Worm (Caenorhabditis elegans): ENCODE data around the gene ugt-33.

ugt-33 gene

DNA sequence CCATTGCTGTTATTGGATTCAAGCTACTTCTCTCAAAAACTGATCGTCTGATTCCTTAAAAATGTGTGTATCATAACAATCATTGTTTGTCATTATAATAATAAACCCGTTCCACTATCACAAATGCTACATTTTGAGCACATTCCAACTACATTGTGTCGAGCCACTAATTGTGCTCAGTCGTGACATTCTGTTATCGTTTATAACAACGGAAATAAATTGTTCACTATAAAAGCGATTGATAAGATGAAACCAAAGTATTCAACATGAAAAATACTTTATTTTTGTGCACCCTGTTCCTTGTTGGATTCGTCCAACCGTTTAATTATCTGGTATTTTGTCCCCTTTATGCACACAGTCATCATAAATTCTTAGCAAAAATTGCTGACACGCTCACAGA is at the start of gene ugt-33:
TSS of gene ugt-33 (plus strand) at position 260 of the 400 bp plus-strand sequence.
- TF ChIP-seq aly-1 (tag; optimal IDR thresholded peaks at IDR 0.05) (no peak), tbx-37 (GFP tag; conservative IDR thresholded peaks at IDR 0.05) (no peak), ceh-36 (tag; optimal IDR thresholded peaks at IDR 0.05) (no peak), sea-1 (GFP tag; conservative IDR thresholded peaks at IDR 0.05) (no peak), hnd-1 (tag; optimal IDR thresholded peaks at IDR 0.05) (no peak), scrt-1 (GFP tag; IDR thresholded peaks at IDR 0.05) (no peak), B0310.2 (tag; optimal IDR thresholded peaks at IDR 0.05) (no peak), F13C5.2 (tag; optimal IDR thresholded peaks at IDR 0.05) (no peak), ceh-13 (GFP tag; optimal IDR thresholded peaks at IDR 0.05) (no peak), pes-1 (GFP tag; IDR thresholded peaks at IDR 0.05) (no peak), flt-1 (GFP tag; IDR thresholded peaks at IDR 0.05) (no peak)

DNA sequence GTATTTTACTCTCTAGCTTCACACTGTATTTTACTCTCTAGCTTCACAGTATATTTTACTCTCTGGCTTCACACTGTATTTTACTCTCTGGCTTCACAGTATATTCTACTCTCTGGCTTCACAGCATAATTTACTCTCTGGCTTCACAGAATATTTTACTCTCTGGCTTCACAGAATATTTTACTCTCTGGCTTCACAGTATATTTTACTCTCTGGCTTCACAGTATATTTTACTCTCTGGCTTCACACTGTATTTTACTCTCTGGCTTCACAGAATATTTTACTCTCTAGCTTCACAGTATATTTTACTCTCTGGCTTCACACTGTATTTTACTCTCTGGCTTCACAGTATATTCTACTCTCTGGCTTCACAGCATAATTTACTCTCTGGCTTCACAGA is 43.3 kb upstream of the ugt-33 start:
- TF ChIP-seq tbx-37 (GFP tag; conservative IDR thresholded peaks at IDR 0.05) = peak; percentile 40

DNA sequence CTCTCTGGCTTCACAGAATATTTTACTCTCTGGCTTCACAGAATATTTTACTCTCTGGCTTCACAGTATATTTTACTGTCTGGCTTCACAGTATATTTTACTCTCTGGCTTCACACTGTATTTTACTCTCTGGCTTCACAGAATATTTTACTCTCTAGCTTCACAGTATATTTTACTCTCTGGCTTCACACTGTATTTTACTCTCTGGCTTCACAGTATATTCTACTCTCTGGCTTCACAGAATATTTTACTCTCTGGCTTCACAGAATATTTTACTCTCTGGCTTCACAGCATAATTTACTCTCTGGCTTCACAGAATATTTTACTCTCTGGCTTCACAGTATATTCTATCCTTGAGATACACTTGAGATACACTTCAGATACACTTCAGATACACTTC is 42.9 kb upstream of the ugt-33 start:
- 0 out of 2 replicates have a peak, but pooled peaks have one; percentile 44 for TF ChIP-seq sea-1 (GFP tag; conservative IDR thresholded peaks at IDR 0.05)
- peak; percentile 77; the same call in 1 of the 2 replicates for TF ChIP-seq tbx-37 (GFP tag; conservative IDR thresholded peaks at IDR 0.05)
- peak; percentile 58; the same call in 1 of the 2 replicates for TF ChIP-seq tbx-11 (GFP tag; IDR thresholded peaks at IDR 0.05)
- peak; percentile 71 for TF ChIP-seq flt-1 (GFP tag; IDR thresholded peaks at IDR 0.05)

DNA sequence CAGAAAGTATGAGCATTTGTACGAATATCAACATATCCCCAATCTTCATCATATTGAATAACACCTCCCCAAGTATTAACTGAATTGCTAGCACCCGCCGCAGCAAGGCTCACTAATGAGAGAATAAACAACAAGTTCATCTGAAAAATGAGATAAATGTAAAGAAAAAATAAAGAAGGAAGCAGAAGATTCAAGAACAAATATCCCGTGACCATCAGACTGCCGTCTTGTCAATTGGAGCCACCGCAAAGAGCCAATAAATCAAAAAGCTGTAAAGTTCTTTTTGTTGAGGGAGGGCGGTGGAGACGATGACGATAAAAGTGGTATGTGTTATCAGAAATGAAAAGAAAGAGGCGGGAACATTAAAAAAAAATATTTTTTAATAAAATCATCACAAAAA is 39.7 kb upstream of the ugt-33 start, which contains the start of gene Y32F6A.5:
TSS of gene Y32F6A.5 (minus strand) at position 140 of the 400 bp plus-strand sequence.
- no peak for TF ChIP-seq sea-1 (GFP tag; conservative IDR thresholded peaks at IDR 0.05)
- no peak for TF ChIP-seq flt-1 (GFP tag; IDR thresholded peaks at IDR 0.05)
- no peak for TF ChIP-seq pes-1 (GFP tag; IDR thresholded peaks at IDR 0.05)
- TF ChIP-seq aly-1 (tag; optimal IDR thresholded peaks at IDR 0.05) = no peak
- TF ChIP-seq B0310.2 (tag; optimal IDR thresholded peaks at IDR 0.05) = no peak
- TF ChIP-seq tra-4 (tag; optimal IDR thresholded peaks at IDR 0.05) = no peak
- no peak for TF ChIP-seq hnd-1 (tag; optimal IDR thresholded peaks at IDR 0.05)
- no peak for TF ChIP-seq ets-7 (tag; optimal IDR thresholded peaks at IDR 0.05)
- TF ChIP-seq tbx-11 (GFP tag; IDR thresholded peaks at IDR 0.05) = no peak
- no peak for TF ChIP-seq F13C5.2 (tag; optimal IDR thresholded peaks at IDR 0.05)
- no peak for TF ChIP-seq tbx-37 (GFP tag; conservative IDR thresholded peaks at IDR 0.05)
- no peak for TF ChIP-seq ceh-36 (tag; optimal IDR thresholded peaks at IDR 0.05)
- no peak for TF ChIP-seq hmbx-1 (tag; optimal IDR thresholded peaks at IDR 0.05)
- TF ChIP-seq ceh-13 (GFP tag; optimal IDR thresholded peaks at IDR 0.05) = no peak
- TF ChIP-seq ama-1 (optimal IDR thresholded peaks at IDR 0.05) = no peak
- no peak for TF ChIP-seq scrt-1 (GFP tag; IDR thresholded peaks at IDR 0.05)
- TF ChIP-seq hmg-4 (GFP tag; optimal IDR thresholded peaks at IDR 0.05) = no peak

DNA sequence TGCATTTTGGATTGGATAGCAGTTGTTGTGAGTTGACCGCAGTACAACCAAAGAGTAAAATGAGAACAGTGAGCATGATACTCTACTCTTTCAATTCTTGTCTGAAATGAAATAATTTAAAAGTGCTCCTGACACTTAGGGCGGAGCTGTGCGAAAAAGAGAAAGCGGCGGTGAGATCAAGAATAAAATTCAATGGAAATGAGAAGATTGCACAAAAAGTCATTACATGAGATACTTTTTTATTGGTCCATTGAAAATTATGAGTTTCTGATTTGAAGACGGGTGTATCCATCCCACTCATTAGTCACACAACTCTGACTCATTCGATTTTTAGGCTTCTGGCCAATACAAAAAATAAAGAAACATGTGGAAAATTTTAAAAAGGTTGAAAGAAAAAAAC is 36.0 kb upstream of the ugt-33 start, which contains the start of gene F22E12.1:
TSS of gene F22E12.1 (minus strand) at position 101 of the 400 bp plus-strand sequence.
- TF ChIP-seq F13C5.2 (tag; optimal IDR thresholded peaks at IDR 0.05) (no peak), pes-1 (GFP tag; IDR thresholded peaks at IDR 0.05) (no peak)

DNA sequence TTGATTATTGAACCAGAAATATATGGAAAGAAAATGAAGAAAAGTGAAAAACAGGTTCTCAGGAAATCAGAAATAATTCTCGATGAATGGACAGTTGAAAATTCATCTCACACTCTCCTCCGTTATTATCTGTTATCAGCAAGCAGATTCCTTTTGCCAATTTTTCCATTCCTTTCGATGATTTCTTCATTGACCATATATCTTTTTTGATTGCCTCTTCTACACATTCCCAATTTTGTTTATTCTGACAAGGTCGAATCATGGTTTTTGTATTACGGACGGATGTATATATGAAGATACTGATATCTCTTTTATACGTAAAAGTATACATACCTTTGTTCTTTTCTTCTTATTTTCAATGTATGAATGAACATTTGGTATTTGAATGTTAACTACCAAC is 32.5 kb upstream of the ugt-33 start:
- no peak for TF ChIP-seq ceh-13 (GFP tag; optimal IDR thresholded peaks at IDR 0.05)
- TF ChIP-seq pes-1 (GFP tag; IDR thresholded peaks at IDR 0.05) = no peak
- no peak for TF ChIP-seq hmg-4 (GFP tag; optimal IDR thresholded peaks at IDR 0.05)
- TF ChIP-seq tbx-37 (GFP tag; conservative IDR thresholded peaks at IDR 0.05) = no peak
- TF ChIP-seq sea-1 (GFP tag; conservative IDR thresholded peaks at IDR 0.05) = no peak

DNA sequence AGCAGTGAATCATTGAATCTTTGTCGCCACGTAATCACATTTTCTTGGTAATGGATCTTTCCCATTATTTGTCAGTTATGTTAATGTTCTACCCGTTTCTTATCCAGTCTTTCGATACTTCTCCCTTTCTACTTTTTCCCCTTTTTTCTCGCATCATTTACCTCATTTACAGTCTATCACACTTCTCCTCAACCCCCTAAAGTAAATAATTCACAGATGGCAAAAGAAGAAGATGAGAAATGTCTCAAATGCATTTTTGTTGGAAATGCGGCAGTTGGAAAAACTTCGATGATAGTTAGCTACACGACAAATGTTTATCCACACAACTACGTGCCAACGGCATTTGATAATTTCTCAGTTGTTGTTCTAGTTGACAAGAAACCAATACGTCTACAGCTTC is 31.1 kb upstream of the ugt-33 start, which contains the start of gene chw-1:
TSS of gene chw-1 (plus strand) at position 217 of the 400 bp plus-strand sequence.
- TF ChIP-seq tra-4 (tag; optimal IDR thresholded peaks at IDR 0.05) = no peak
- no peak for TF ChIP-seq flt-1 (GFP tag; IDR thresholded peaks at IDR 0.05)
- TF ChIP-seq aly-1 (tag; optimal IDR thresholded peaks at IDR 0.05) = no peak
- TF ChIP-seq sea-1 (GFP tag; conservative IDR thresholded peaks at IDR 0.05) = no peak
- TF ChIP-seq ets-7 (tag; optimal IDR thresholded peaks at IDR 0.05) = no peak
- TF ChIP-seq hmg-4 (GFP tag; optimal IDR thresholded peaks at IDR 0.05) = no peak
- TF ChIP-seq tbx-11 (GFP tag; IDR thresholded peaks at IDR 0.05) = no peak
- no peak for TF ChIP-seq F13C5.2 (tag; optimal IDR thresholded peaks at IDR 0.05)
- TF ChIP-seq ceh-13 (GFP tag; optimal IDR thresholded peaks at IDR 0.05) = no peak
- no peak for TF ChIP-seq B0310.2 (tag; optimal IDR thresholded peaks at IDR 0.05)
- TF ChIP-seq hmbx-1 (tag; optimal IDR thresholded peaks at IDR 0.05) = no peak
- no peak for TF ChIP-seq hnd-1 (tag; optimal IDR thresholded peaks at IDR 0.05)
- TF ChIP-seq pes-1 (GFP tag; IDR thresholded peaks at IDR 0.05) = no peak
- no peak for TF ChIP-seq scrt-1 (GFP tag; IDR thresholded peaks at IDR 0.05)
- TF ChIP-seq ceh-36 (tag; optimal IDR thresholded peaks at IDR 0.05) = no peak

DNA sequence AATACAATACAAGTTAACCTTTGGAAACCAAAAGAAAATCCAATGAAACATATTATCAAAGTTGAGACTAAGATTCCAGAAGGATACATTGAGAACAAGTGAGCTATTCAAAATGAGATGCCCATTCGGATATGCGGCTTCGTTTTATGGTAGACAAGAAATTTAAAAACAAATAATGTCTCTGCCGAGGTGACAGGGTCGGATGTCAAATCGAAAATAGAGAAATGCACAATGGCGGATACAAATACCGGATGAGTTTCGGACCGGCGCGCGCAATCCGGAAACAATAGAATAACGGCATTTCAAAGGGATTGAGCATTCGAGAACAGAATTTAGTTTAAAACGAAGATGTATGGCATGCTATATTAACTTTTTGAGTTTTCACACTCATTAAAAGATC is 29.9 kb upstream of the ugt-33 start, which contains the start of gene F22E12.3:
TSS of gene F22E12.3 (minus strand) at position 101 of the 400 bp plus-strand sequence.
- no peak for TF ChIP-seq pes-1 (GFP tag; IDR thresholded peaks at IDR 0.05)
- TF ChIP-seq ceh-36 (tag; optimal IDR thresholded peaks at IDR 0.05) = no peak
- TF ChIP-seq hnd-1 (tag; optimal IDR thresholded peaks at IDR 0.05) = no peak
- TF ChIP-seq ets-7 (tag; optimal IDR thresholded peaks at IDR 0.05) = no peak

DNA sequence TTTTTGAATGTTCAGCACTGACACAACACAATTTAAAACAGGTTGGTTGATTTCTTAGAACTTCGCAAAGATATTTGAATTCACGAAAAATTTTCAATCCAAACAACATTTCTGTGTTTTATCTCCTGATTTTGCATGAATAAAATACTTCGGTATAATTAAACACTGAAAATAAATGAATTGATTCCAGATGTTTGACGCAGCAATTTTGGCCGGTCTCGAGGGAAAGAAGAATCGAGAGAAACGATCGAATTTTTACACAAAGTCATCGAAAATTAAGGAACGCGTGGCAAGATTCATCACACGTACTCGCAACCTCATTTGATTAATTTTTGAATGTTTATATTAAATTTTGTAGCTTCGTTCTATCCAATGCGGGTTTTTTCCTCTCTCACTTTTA is 29.0 kb upstream of the ugt-33 start:
- no peak for TF ChIP-seq sea-1 (GFP tag; conservative IDR thresholded peaks at IDR 0.05)
- no peak for TF ChIP-seq ceh-13 (GFP tag; optimal IDR thresholded peaks at IDR 0.05)
- no peak for TF ChIP-seq tbx-11 (GFP tag; IDR thresholded peaks at IDR 0.05)
- TF ChIP-seq hnd-1 (tag; optimal IDR thresholded peaks at IDR 0.05) = no peak
- TF ChIP-seq scrt-1 (GFP tag; IDR thresholded peaks at IDR 0.05) = no peak
- TF ChIP-seq tra-4 (tag; optimal IDR thresholded peaks at IDR 0.05) = no peak
- no peak for TF ChIP-seq hmg-4 (GFP tag; optimal IDR thresholded peaks at IDR 0.05)
- TF ChIP-seq tbx-37 (GFP tag; conservative IDR thresholded peaks at IDR 0.05) = no peak
- no peak for TF ChIP-seq F13C5.2 (tag; optimal IDR thresholded peaks at IDR 0.05)
- no peak for TF ChIP-seq ama-1 (optimal IDR thresholded peaks at IDR 0.05)
- TF ChIP-seq ets-7 (tag; optimal IDR thresholded peaks at IDR 0.05) = no peak
- TF ChIP-seq hmbx-1 (tag; optimal IDR thresholded peaks at IDR 0.05) = no peak
- TF ChIP-seq ceh-36 (tag; optimal IDR thresholded peaks at IDR 0.05) = no peak
- TF ChIP-seq flt-1 (GFP tag; IDR thresholded peaks at IDR 0.05) = no peak
- TF ChIP-seq pes-1 (GFP tag; IDR thresholded peaks at IDR 0.05) = no peak
- no peak for TF ChIP-seq aly-1 (tag; optimal IDR thresholded peaks at IDR 0.05)
- TF ChIP-seq B0310.2 (tag; optimal IDR thresholded peaks at IDR 0.05) = no peak

Measured in whole organism, early embryonic.